Worm (Caenorhabditis elegans) whole organism, late embryonic: ENCODE measurements around the gene D1005.4.

Experiments
- C08G9.2 ChIP-seq: sonication (generic microtip); optimal IDR thresholded peaks from 2 replicates; lab custom pipeline; 2016; ENCODE audit warnings: mild to moderate bottlenecking, missing genetic modification characterization, moderate library complexity, missing compliant biosample characterization
- C38D4.7 ChIP-seq: fragments of 200-800 bp; sonication (Bioruptor generic); optimal IDR thresholded peaks from 2 replicates; lab custom pipeline; 2018; ENCODE audit warnings: mild to moderate bottlenecking, missing genetic modification characterization, moderate library complexity, missing compliant biosample characterization
- F13H6.1 ChIP-seq: sonication (generic microtip); optimal IDR thresholded peaks from 2 replicates; lab custom pipeline; 2016; ENCODE audit warnings: missing genetic modification characterization, missing compliant biosample characterization
- K09A11.1 ChIP-seq: sonication (generic microtip); optimal IDR thresholded peaks from 2 replicates; lab custom pipeline; 2017; ENCODE audit warnings: antibody characterized with exemption, mild to moderate bottlenecking, missing genetic modification characterization, missing compliant biosample characterization; ENCODE audit not compliant: insufficient read depth
- ama-1 ChIP-seq: fragments of 150-350 bp; optimal IDR thresholded peaks from 2 replicates; lab custom pipeline; 2014
- ceh-19 ChIP-seq: fragments of 200-800 bp; sonication (Bioruptor generic); optimal IDR thresholded peaks from 2 replicates; lab custom pipeline; 2018; ENCODE audit warnings: mild to moderate bottlenecking, missing genetic modification characterization, missing compliant biosample characterization
- ceh-24 ChIP-seq: sonication (generic microtip); optimal IDR thresholded peaks from 2 replicates; lab custom pipeline; 2016; ENCODE audit warnings: mild to moderate bottlenecking, missing genetic modification characterization, missing compliant biosample characterization
- ceh-31 ChIP-seq: sonication (generic microtip); optimal IDR thresholded peaks from 2 replicates; lab custom pipeline; 2016; ENCODE audit warnings: missing genetic modification characterization, missing compliant biosample characterization
- ceh-6 ChIP-seq: fragments of 200-800 bp; sonication (Bioruptor generic); optimal IDR thresholded peaks from 2 replicates; lab custom pipeline; 2018; ENCODE audit warnings: mild to moderate bottlenecking, missing genetic modification characterization, missing compliant biosample characterization
- che-1 ChIP-seq: sonication (generic microtip); optimal IDR thresholded peaks from 2 replicates; lab custom pipeline; 2016; ENCODE audit warnings: mild to moderate bottlenecking, missing genetic modification characterization, missing compliant biosample characterization
- elt-2 ChIP-seq: sonication (generic microtip); optimal IDR thresholded peaks from 2 replicates; lab custom pipeline; 2016; ENCODE audit warnings: missing genetic modification reagents, missing genetic modification characterization, missing compliant biosample characterization
- elt-4 ChIP-seq: sonication (generic microtip); optimal IDR thresholded peaks from 2 replicates; lab custom pipeline; 2016; ENCODE audit warnings: missing genetic modification characterization, missing compliant biosample characterization
- fkh-6 ChIP-seq: sonication (generic microtip); optimal IDR thresholded peaks from 2 replicates; lab custom pipeline; 2016; ENCODE audit warnings: missing genetic modification characterization, missing compliant biosample characterization
- gmeb-2 ChIP-seq: sonication (generic microtip); optimal IDR thresholded peaks from 2 replicates; lab custom pipeline; 2016; ENCODE audit warnings: missing genetic modification characterization, inconsistent platforms, missing compliant biosample characterization
- hlh-13 ChIP-seq: fragments of 200-800 bp; sonication (Bioruptor generic); optimal IDR thresholded peaks from 2 replicates; lab custom pipeline; 2018; ENCODE audit warnings: mild to moderate bottlenecking, missing genetic modification characterization, missing compliant biosample characterization
- hlh-15 ChIP-seq: sonication (generic microtip); optimal IDR thresholded peaks from 2 replicates; lab custom pipeline; 2016; ENCODE audit warnings: missing genetic modification characterization, missing compliant biosample characterization
- lim-6 ChIP-seq: sonication (generic microtip); optimal IDR thresholded peaks from 2 replicates; lab custom pipeline; 2016; ENCODE audit warnings: missing genetic modification characterization, missing compliant biosample characterization
- lin-11 ChIP-seq: fragments of 200-800 bp; sonication (Bioruptor generic); optimal IDR thresholded peaks from 2 replicates; lab custom pipeline; 2018; ENCODE audit warnings: mild to moderate bottlenecking, missing genetic modification characterization, missing compliant biosample characterization
- madf-2 ChIP-seq: sonication (generic microtip); optimal IDR thresholded peaks from 2 replicates; lab custom pipeline; 2017; ENCODE audit warnings: missing genetic modification characterization, missing compliant biosample characterization
- mec-3 ChIP-seq: sonication (generic microtip); optimal IDR thresholded peaks from 2 replicates; lab custom pipeline; 2016; ENCODE audit warnings: borderline replicate concordance, missing genetic modification characterization, missing compliant biosample characterization
- nhr-11 ChIP-seq: fragments of 150-350 bp; optimal IDR thresholded peaks from 2 replicates; lab custom pipeline; 2014; ENCODE audit warnings: missing biosample characterization, missing genetic modification characterization
- nhr-232 ChIP-seq: sonication (generic microtip); optimal IDR thresholded peaks from 2 replicates; lab custom pipeline; 2016; ENCODE audit warnings: missing genetic modification characterization, missing compliant biosample characterization
- pag-3 ChIP-seq: sonication (generic microtip); optimal IDR thresholded peaks from 2 replicates; lab custom pipeline; 2016; ENCODE audit warnings: missing compliant biosample characterization, missing genetic modification characterization, borderline replicate concordance
- pat-9 ChIP-seq: fragments of 200-800 bp; sonication (Bioruptor generic); optimal IDR thresholded peaks from 2 replicates; lab custom pipeline; 2018; ENCODE audit warnings: mild to moderate bottlenecking, missing genetic modification characterization, moderate library complexity, missing compliant biosample characterization
- pax-1 ChIP-seq: fragments of 150-350 bp; optimal IDR thresholded peaks from 2 replicates; lab custom pipeline; 2014; ENCODE audit warnings: missing biosample characterization, missing genetic modification characterization
- pha-2 ChIP-seq: sonication (generic microtip); optimal IDR thresholded peaks from 2 replicates; lab custom pipeline; 2017; ENCODE audit warnings: mild to moderate bottlenecking, missing genetic modification characterization, missing compliant biosample characterization
- pqm-1 ChIP-seq: sonication (generic microtip); optimal IDR thresholded peaks from 2 replicates; lab custom pipeline; 2016; ENCODE audit warnings: missing genetic modification characterization, missing compliant biosample characterization
- pros-1 ChIP-seq: fragments of 150-350 bp; optimal IDR thresholded peaks from 2 replicates; lab custom pipeline; 2014; ENCODE audit warnings: missing biosample characterization, missing genetic modification reagents, missing genetic modification characterization
- ref-2 ChIP-seq: sonication (generic microtip); optimal IDR thresholded peaks from 2 replicates; lab custom pipeline; 2016; ENCODE audit warnings: missing genetic modification characterization, missing compliant biosample characterization
- sox-2 ChIP-seq: fragments of 200-800 bp; sonication (Bioruptor generic); IDR thresholded peaks from 2 replicates; pipeline ENCODE4 v1.3.6; 2022; ENCODE audit warnings: missing genetic modification reagents, missing genetic modification characterization, missing compliant biosample characterization
- sox-4 ChIP-seq: sonication (generic microtip); optimal IDR thresholded peaks from 2 replicates; lab custom pipeline; 2017; ENCODE audit warnings: mild to moderate bottlenecking, missing genetic modification characterization, inconsistent platforms, missing compliant biosample characterization
- syd-9 ChIP-seq: sonication (generic microtip); optimal IDR thresholded peaks from 2 replicates; lab custom pipeline; 2016; ENCODE audit warnings: mild to moderate bottlenecking, missing genetic modification characterization, moderate library complexity, missing compliant biosample characterization
- tbx-7 ChIP-seq: sonication (generic microtip); optimal IDR thresholded peaks from 2 replicates; lab custom pipeline; 2016; ENCODE audit warnings: missing genotype, missing genetic modification characterization, missing compliant biosample characterization
- ttx-3 ChIP-seq: sonication (generic microtip); optimal IDR thresholded peaks from 2 replicates; lab custom pipeline; 2016; ENCODE audit warnings: missing genetic modification reagents, missing genetic modification characterization, missing compliant biosample characterization
- unc-42 ChIP-seq: sonication (generic microtip); optimal IDR thresholded peaks from 2 replicates; lab custom pipeline; 2016; ENCODE audit warnings: missing genotype, missing genetic modification characterization, missing compliant biosample characterization

D1005.4 gene

ce11 chrX:1480564-1480963, 5.1 kb downstream of the D1005.4 start:
- no peak for TF ChIP-seq pax-1 (tag; lab: Kevin White, UChicago)
- TF ChIP-seq pag-3 (tag; lab: Kevin White, UChicago): no peak
- no peak for TF ChIP-seq tbx-7 (tag; lab: Kevin White, UChicago)
- no peak for TF ChIP-seq elt-4

DNA sequence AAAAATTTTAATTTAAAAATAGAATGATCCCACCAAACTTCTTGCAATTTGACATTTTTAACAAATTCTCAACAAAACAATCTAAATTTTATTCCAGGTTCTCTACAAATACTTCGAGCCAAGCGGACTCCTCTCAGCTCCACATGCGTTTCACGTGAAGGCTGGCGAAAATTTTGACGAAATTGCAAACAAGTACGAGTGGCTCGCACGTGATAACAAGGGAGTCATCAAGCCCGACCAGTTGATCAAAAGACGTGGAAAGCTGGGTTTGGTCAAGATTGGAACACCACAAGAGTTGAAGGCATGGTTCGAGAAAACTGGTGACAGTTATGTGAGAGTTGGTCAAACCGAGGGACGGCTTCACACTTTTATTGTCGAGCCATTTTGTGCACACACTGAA, 6.0 kb downstream of the D1005.4 start:
- TF ChIP-seq lin-11 (tag; lab: Kevin White, UChicago) (no peak), pat-9 (tag; lab: Kevin White, UChicago) (no peak), ama-1 (no peak), lim-6 (tag; lab: Kevin White, UChicago) (no peak), nhr-11 (no peak), pag-3 (tag; lab: Kevin White, UChicago) (no peak), C08G9.2 (tag; lab: Kevin White, UChicago) (no peak), ceh-6 (GFP tag; lab: Kevin White, UChicago) (no peak), ceh-19 (GFP tag; lab: Kevin White, UChicago) (no peak), nhr-232 (tag; lab: Kevin White, UChicago) (no peak), ceh-31 (tag; lab: Kevin White, UChicago) (no peak), gmeb-2 (no peak), che-1 (tag; lab: Kevin White, UChicago) (no peak), C38D4.7 (no peak), elt-4 (no peak), hlh-15 (tag; lab: Kevin White, UChicago) (no peak)

DNA sequence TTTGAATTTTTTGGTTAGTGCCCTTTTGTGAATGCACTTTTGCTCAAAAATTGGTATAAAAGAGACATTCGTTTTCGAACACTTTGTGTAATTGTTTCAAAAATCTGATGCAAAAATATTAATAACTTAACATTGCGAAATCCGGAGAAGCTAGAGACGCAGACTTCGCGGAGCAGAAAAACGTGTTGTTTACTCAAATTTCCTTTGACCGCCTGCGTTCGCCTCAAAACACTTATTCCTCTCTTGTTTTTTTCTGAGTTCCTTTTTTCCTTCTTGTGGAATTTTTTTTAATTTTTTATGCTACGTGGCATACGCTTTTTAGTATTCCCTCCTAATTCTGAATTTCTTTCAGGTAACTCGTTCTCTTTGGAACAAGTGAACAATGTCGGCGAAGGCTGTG, 6.4 kb downstream of the D1005.4 start, which contains the start of gene acly-1:
Gene acly-1 (plus strand): TSS at position 353 of the 400 bp plus-strand sequence.
- TF ChIP-seq sox-2 (GFP tag; lab: Robert Waterston, UW) (no peak), nhr-11 (no peak), C38D4.7 (no peak), pqm-1 (tag; lab: Kevin White, UChicago) (no peak), fkh-6 (tag; lab: Kevin White, UChicago) (no peak), mec-3 (tag; lab: Kevin White, UChicago) (no peak), ceh-24 (tag; lab: Kevin White, UChicago) (no peak), pha-2 (tag; lab: Kevin White, UChicago) (no peak), ttx-3 (tag; lab: Kevin White, UChicago) (no peak), F13H6.1 (tag; lab: Kevin White, UChicago) (no peak), madf-2 (tag; lab: Kevin White, UChicago) (no peak)

- TF ChIP-seq unc-42 (tag; lab: Kevin White, UChicago): peak; percentile 18
- TF ChIP-seq syd-9 (tag; lab: Kevin White, UChicago): no peak
- no peak for TF ChIP-seq K09A11.1 (tag; lab: Kevin White, UChicago)
- no peak for TF ChIP-seq madf-2 (tag; lab: Kevin White, UChicago)
- no peak for TF ChIP-seq ref-2 (tag; lab: Kevin White, UChicago)
- TF ChIP-seq sox-4 (tag; lab: Kevin White, UChicago): no peak
- TF ChIP-seq hlh-13 (GFP tag; lab: Kevin White, UChicago): no peak
Measured at ce11 chrX:1478569-1478968, 7.0 kb downstream of the D1005.4 start.

- TF ChIP-seq elt-2 (tag; lab: Kevin White, UChicago) (peak; percentile 98), pros-1 (tag; lab: Kevin White, UChicago) (no peak)
Measured at ce11 chrX:1477932-1478331, 7.7 kb downstream of the D1005.4 start.
